Worm (Caenorhabditis elegans): ENCODE results near the gene srw-11.
A peak's percentile ranks its signal among the peaks of the same experiment; 100 is the strongest.

Gene srw-11

ce11 chrV:15190903-15191302 lies 49.2 kb downstream of the srw-11 start, which contains the start of gene Y75B12B.11 (continued):
- TF ChIP-seq F44E2.7 (GFP tag; IDR thresholded peaks at IDR 0.05) (peak; percentile 98), zag-1 (tag; optimal IDR thresholded peaks at IDR 0.05) (no peak), arid-1 (GFP tag; conservative IDR thresholded peaks at IDR 0.05) (peak; percentile 97), rbr-2 (tag; optimal IDR thresholded peaks at IDR 0.05) (peak; percentile 80), ces-1 (GFP tag; optimal IDR thresholded peaks at IDR 0.05) (no peak), lin-29 (GFP tag; IDR thresholded peaks at IDR 0.05) (peak; percentile 85), hmg-1.1 (GFP tag; IDR thresholded peaks at IDR 0.05) (peak; percentile 92), unc-39 (tag; optimal IDR thresholded peaks at IDR 0.05) (no peak), mdt-29 (GFP tag; IDR thresholded peaks at IDR 0.05) (peak; percentile 79), ZK546.5 (tag; optimal IDR thresholded peaks at IDR 0.05) (no peak), dmd-6 (GFP tag; IDR thresholded peaks at IDR 0.05) (peak; percentile 80), unc-62 (GFP tag; optimal IDR thresholded peaks at IDR 0.05 in 1 of 2) (no peak), unc-62 (tag; optimal IDR thresholded peaks at IDR 0.05) (no peak), nhr-77 (tag; optimal IDR thresholded peaks at IDR 0.05) (peak; percentile 58), egl-43 (GFP tag; IDR thresholded peaks at IDR 0.05) (peak; percentile 99), Y105C5A.15 (GFP tag; IDR thresholded peaks at IDR 0.05) (peak; percentile 94), lin-38 (GFP tag; IDR thresholded peaks at IDR 0.05) (peak; percentile 96), lin-15B (tag; optimal IDR thresholded peaks at IDR 0.05) (peak; percentile 34), nhr-6 (tag; optimal IDR thresholded peaks at IDR 0.05) (peak; percentile 96)

- TF ChIP-seq nhr-11 (tag; optimal IDR thresholded peaks at IDR 0.05) (peak; percentile 69), T20F7.1 (GFP tag; optimal IDR thresholded peaks at IDR 0.05) (peak; percentile 77), hlh-30 (tag; optimal IDR thresholded peaks at IDR 0.05; ENCODE audit: insufficient read depth) (peak; percentile 79), Y75B8A.6 (GFP tag; IDR thresholded peaks at IDR 0.05) (no peak), mep-1 (tag; optimal IDR thresholded peaks at IDR 0.05) (peak; percentile 86), hif-1 (tag; optimal IDR thresholded peaks at IDR 0.05) (peak in 1 of 2 experiments; percentile 60), F49E8.2 (tag; optimal IDR thresholded peaks at IDR 0.05; ENCODE audit: borderline replicate concordance) (no peak), php-3 (GFP tag; IDR thresholded peaks at IDR 0.05) (no peak), nhr-41 (GFP tag; IDR thresholded peaks at IDR 0.05) (no peak), ceh-32 (tag; optimal IDR thresholded peaks at IDR 0.05; ENCODE audit: poor library complexity) (no peak), fos-1 (tag; optimal IDR thresholded peaks at IDR 0.05) (no peak), gei-8 (GFP tag; optimal IDR thresholded peaks at IDR 0.05) (no peak), nhr-237 (tag; optimal IDR thresholded peaks at IDR 0.05) (no peak), ces-1 (GFP tag; optimal IDR thresholded peaks at IDR 0.05) (no peak), unc-130 (GFP tag; optimal IDR thresholded peaks at IDR 0.05) (peak; percentile 31), nhr-102 (tag; optimal IDR thresholded peaks at IDR 0.05) (peak; percentile 41), ceh-82 (tag; optimal IDR thresholded peaks at IDR 0.05) (no peak), aly-2 (tag; optimal IDR thresholded peaks at IDR 0.05) (no peak), hlh-11 (tag; optimal IDR thresholded peaks at IDR 0.05) (peak; percentile 73), nhr-42 (GFP tag; IDR thresholded peaks at IDR 0.05) (no peak), attf-4 (tag; optimal IDR thresholded peaks at IDR 0.05) (no peak), Y5F2A.4 (GFP tag; optimal IDR thresholded peaks at IDR 0.05) (no peak), unc-62 (GFP tag; optimal IDR thresholded peaks at IDR 0.05 in 1 of 2) (peak in 1 of 2 experiments; percentile 85), unc-62 (tag; optimal IDR thresholded peaks at IDR 0.05) (no peak), ztf-11 (tag; optimal IDR thresholded peaks at IDR 0.05) (no peak), vab-7 (GFP tag; IDR thresholded peaks at IDR 0.05) (no peak), lim-7 (GFP tag; IDR thresholded peaks at IDR 0.05) (no peak), mdt-29 (GFP tag; IDR thresholded peaks at IDR 0.05) (0 out of 2 replicates have a peak, but pooled peaks have one; percentile 20), egl-43 (GFP tag; IDR thresholded peaks at IDR 0.05) (no peak), lin-29 (GFP tag; IDR thresholded peaks at IDR 0.05) (no peak), mdl-1 (tag; optimal IDR thresholded peaks at IDR 0.05) (peak in 1 of 2 experiments; percentile 31), nhr-25 (tag; optimal IDR thresholded peaks at IDR 0.05; ENCODE audit: borderline replicate concordance, insufficient read depth) (peak; percentile 28), nhr-28 (tag; optimal IDR thresholded peaks at IDR 0.05) (peak; percentile 59), nhr-76 (tag; optimal IDR thresholded peaks at IDR 0.05) (no peak), F37D6.2 (tag; optimal IDR thresholded peaks at IDR 0.05) (peak; percentile 45), T26A8.4 (GFP tag; IDR thresholded peaks at IDR 0.05) (peak; percentile 68), snpc-1.2 (GFP tag; IDR thresholded peaks at IDR 0.05) (peak; percentile 28; the same call in 1 of the 2 replicates)
Measured at ce11 chrV:15189567-15189966, 50.5 kb downstream of the srw-11 start, which contains the start of gene cyn-3. cyn-3 (plus strand) TSS chrV:15189927.

Measured in whole organism, L4 larva.